Fruit fly (Drosophila melanogaster) whole organism, wandering third instar larva: Measurements from ENCODE around the gene CG11790.

ENCODE experiments used
- GATAd ChIP-seq: sonication (Bioruptor generic); optimal IDR thresholded peaks from 2 replicates; lab custom pipeline; 2016; ENCODE audit warnings: missing biosample characterization, missing genetic modification characterization
- Hnf4 ChIP-seq: fragments of 200-800 bp; sonication (Bioruptor generic); optimal IDR thresholded peaks from 2 replicates; lab custom pipeline; 2016; ENCODE audit warnings: missing biosample characterization, mild to moderate bottlenecking, missing genetic modification characterization
- Hr78 ChIP-seq: fragments of >200 bp; optimal IDR thresholded peaks from 2 replicates; lab custom pipeline; 2017; ENCODE audit warnings: missing biosample characterization, missing genetic modification characterization
- Mio ChIP-seq: sonication (Bioruptor generic); optimal IDR thresholded peaks from 2 replicates; lab custom pipeline; 2016; ENCODE audit warnings: missing biosample characterization, missing genetic modification characterization
- Vsx2 ChIP-seq: fragments of 200-300, 225-300 bp; sonication (Bioruptor generic); optimal IDR thresholded peaks from 2 replicates; lab custom pipeline; 2018; ENCODE audit warnings: missing biosample characterization, missing genetic modification characterization; ENCODE audit not compliant: partially characterized antibody
- foxo ChIP-seq, 2 experiments: fragments of 200-800 bp; sonication (Bioruptor generic); optimal IDR thresholded peaks; 2 replicates in 1 of 2; 3 replicates in 1 of 2; lab custom pipeline; 2016 to 2017; ENCODE audit warnings: missing biosample characterization in 2 of 2, missing genetic modification characterization in 2 of 2
- h ChIP-seq: fragments of 200-800 bp; sonication (Bioruptor generic); optimal IDR thresholded peaks from 3 replicates; lab custom pipeline; 2016; ENCODE audit warnings: missing biosample characterization, mild to moderate bottlenecking, missing genetic modification characterization
- pan ChIP-seq: fragments of >200 bp; optimal IDR thresholded peaks from 2 replicates; lab custom pipeline; 2017
- sage ChIP-seq: fragments of 200-800 bp; sonication (Bioruptor generic); optimal IDR thresholded peaks from 2 replicates; lab custom pipeline; 2016; ENCODE audit warnings: missing biosample characterization, mild to moderate bottlenecking, missing genetic modification characterization
- usp ChIP-seq: fragments of >200 bp; optimal IDR thresholded peaks from 2 replicates; lab custom pipeline; 2017; ENCODE audit warnings: missing biosample characterization, missing genetic modification characterization

- TF ChIP-seq GATAd (GFP tag; lab: Kevin White, UChicago), result no peak
- no peak for TF ChIP-seq Vsx2 (GFP tag; lab: Kevin White, UChicago)
- no peak for TF ChIP-seq usp (GFP tag; lab: Kevin White, UChicago)
- no peak for TF ChIP-seq h (GFP tag; lab: Kevin White, UChicago)
- TF ChIP-seq sage (GFP tag; lab: Kevin White, UChicago), result no peak
- no peak for TF ChIP-seq Hnf4 (GFP tag; lab: Kevin White, UChicago)
- TF ChIP-seq pan, result no peak
- no peak for TF ChIP-seq foxo (GFP tag; optimal IDR thresholded peaks at IDR 0.05; lab: Kevin White, UChicago)
- no peak for TF ChIP-seq Hr78
- TF ChIP-seq Mio (GFP tag; lab: Kevin White, UChicago), result no peak
These were observed 23.4 kb downstream of the CG11790 start, which contains the start of gene CG11836 for dm6 chr3R:25070871-25071270.
